Fruit fly (Drosophila melanogaster) whole organism, prepupa: ENCODE measurements around the gene CG13318.

Source experiments
- CG10669 ChIP-seq: fragments of 200-800 bp; sonication (Bioruptor generic); optimal IDR thresholded peaks from 3 replicates; lab custom pipeline; 2018; ENCODE audit warnings: missing biosample characterization, mild to moderate bottlenecking, missing genetic modification characterization, moderate library complexity
- CG11294 ChIP-seq: fragments of 200-800 bp; sonication (Bioruptor generic); IDR thresholded peaks from 2 replicates; pipeline ENCODE4 v1.3.6; 2022; ENCODE audit warnings: missing biosample characterization, missing genetic modification characterization
- CG16779 ChIP-seq: fragments of 200-800 bp; sonication (Bioruptor generic); optimal IDR thresholded peaks from 3 replicates; lab custom pipeline; 2017; ENCODE audit warnings: missing biosample characterization, mild to moderate bottlenecking, missing genetic modification characterization
- CG34406 ChIP-seq: fragments of 200-800 bp; sonication (Bioruptor generic); optimal IDR thresholded peaks from 3 replicates; lab custom pipeline; 2016; ENCODE audit warnings: missing biosample characterization, missing genetic modification characterization
- CG6808 ChIP-seq: fragments of 200-800 bp; sonication (Bioruptor generic); optimal IDR thresholded peaks from 3 replicates; lab custom pipeline; 2017; ENCODE audit warnings: missing biosample characterization, missing genetic modification characterization, mild to moderate bottlenecking, moderate library complexity, missing genetic modification reagents
- CG6854 ChIP-seq: fragments of 200-800 bp; sonication (Bioruptor generic); optimal IDR thresholded peaks from 2 replicates; lab custom pipeline; 2017; ENCODE audit warnings: missing biosample characterization, mild to moderate bottlenecking, missing genetic modification characterization
- CG8632 ChIP-seq: fragments of 200-800 bp; sonication (Bioruptor generic); optimal IDR thresholded peaks from 3 replicates; lab custom pipeline; 2016; ENCODE audit warnings: missing biosample characterization, missing genetic modification characterization
- Hr39 ChIP-seq: fragments of 200-800 bp; sonication (Bioruptor generic); optimal IDR thresholded peaks from 2 replicates; lab custom pipeline; 2016; ENCODE audit warnings: missing biosample characterization, missing genetic modification characterization
- Sox102F ChIP-seq: fragments of 200-800 bp; sonication (Bioruptor generic); optimal IDR thresholded peaks from 2 replicates; lab custom pipeline; 2016; ENCODE audit warnings: missing biosample characterization, mild to moderate bottlenecking, missing genetic modification characterization
- acj6 ChIP-seq: fragments of 200-800 bp; sonication (Bioruptor generic); optimal IDR thresholded peaks from 3 replicates; lab custom pipeline; 2016; ENCODE audit warnings: missing biosample characterization, missing genetic modification characterization
- dac ChIP-seq: fragments of 200-800 bp; sonication (Bioruptor generic); optimal IDR thresholded peaks from 2 replicates; lab custom pipeline; 2017; ENCODE audit warnings: missing biosample characterization, mild to moderate bottlenecking, missing genetic modification characterization
- pdm3 ChIP-seq: fragments of 200-800 bp; sonication (Bioruptor generic); optimal IDR thresholded peaks from 3 replicates; lab custom pipeline; 2016; ENCODE audit warnings: missing biosample characterization, missing genetic modification characterization
- salr ChIP-seq, 2 experiments: fragments of 200-800 bp; sonication (Bioruptor generic); optimal IDR thresholded peaks; 3 replicates each; lab custom pipeline; 2016 to 2018; ENCODE audit warnings: missing biosample characterization in 2 of 2, missing genetic modification characterization in 2 of 2, mild to moderate bottlenecking in 1 of 2
- topi ChIP-seq: fragments of 200-800 bp; sonication (Bioruptor generic); optimal IDR thresholded peaks from 3 replicates; lab custom pipeline; 2016; ENCODE audit warnings: missing biosample characterization, missing genetic modification characterization

DNA sequence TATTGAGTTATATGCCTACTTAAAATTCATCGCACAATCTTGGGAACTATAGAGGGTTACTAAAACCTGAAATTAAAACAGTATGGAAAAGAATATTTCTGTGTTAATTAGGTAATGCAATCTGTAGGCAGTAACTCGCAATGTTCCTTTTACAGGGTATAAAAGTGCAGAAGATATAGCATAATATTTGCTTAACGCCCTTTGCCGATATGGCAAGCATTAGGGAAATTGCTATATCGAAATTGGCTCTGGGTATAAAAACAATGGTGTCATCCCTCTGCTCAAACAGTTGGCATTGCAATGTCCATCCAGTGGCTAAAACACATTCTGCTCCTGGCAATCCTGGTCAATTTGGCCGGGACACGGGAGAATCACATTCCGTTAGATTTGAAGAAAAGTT lies 21.9 kb upstream of the CG13318 start, which contains the start of gene Ir85a:
- TF ChIP-seq CG34406 (GFP tag; lab: Kevin White, UChicago), result no peak
- no peak for TF ChIP-seq CG6808
- no peak for TF ChIP-seq CG10669 (GFP tag; lab: Kevin White, UChicago)
- no peak for TF ChIP-seq pdm3
- TF ChIP-seq CG11294 (GFP tag; lab: Robert Waterston, UW), result no peak
- no peak for TF ChIP-seq CG8632
- TF ChIP-seq CG16779 (tag; lab: Kevin White, UChicago), result no peak
- TF ChIP-seq Hr39 (GFP tag; lab: Kevin White, UChicago), result no peak
- TF ChIP-seq acj6 (GFP tag; lab: Kevin White, UChicago), result no peak
- TF ChIP-seq topi (GFP tag; lab: Kevin White, UChicago), result no peak
- no peak for TF ChIP-seq CG6854 (GFP tag; lab: Kevin White, UChicago)
- no peak for TF ChIP-seq Sox102F (GFP tag; lab: Kevin White, UChicago)
- TF ChIP-seq dac (GFP tag; lab: Kevin White, UChicago), result no peak
- no peak for TF ChIP-seq salr (GFP tag; optimal IDR thresholded peaks at IDR 0.05; lab: Kevin White, UChicago)
